Worm (Caenorhabditis elegans) whole organism, L4/young adult: ENCODE data around the gene acr-2.

ENCODE experiments used
- W03F9.2 ChIP-seq: fragments of 150-350 bp; optimal IDR thresholded peaks from 2 replicates; lab custom pipeline; 2014; ENCODE audit warnings: missing biosample characterization, missing genetic modification characterization
- him-1 ChIP-seq: sonication (generic microtip); optimal IDR thresholded peaks from 2 replicates; lab custom pipeline; 2016; ENCODE audit warnings: missing genotype, missing genetic modification reagents, missing genetic modification characterization, missing compliant biosample characterization

- no peak for TF ChIP-seq him-1 (tag; lab: Kevin White, UChicago)
- TF ChIP-seq W03F9.2 (tag; lab: Kevin White, UChicago) = peak; percentile 1
These were observed 42.2 kb downstream of the acr-2 start for ce11 chrX:6744537-6744936.
